In genomic region chrV:4131471-4131939, ce11 we compare ENCODE assay signal across 5 worm cellular contexts.
A peak's percentile ranks its signal among the peaks of the same experiment; 100 is the strongest.
TF ChIP-seq lines count a peak whose summit lies in the region.

Gene nhr-57 (plus strand): TSS chrV:4131889.

TF ChIP-seq in whole organism, L1 larva, 84 proteins besides CTCF, POLR2A, EP300 and RAD21 (continued from another document and continues in another):
- TF ChIP-seq elt-3 (tag; optimal IDR thresholded peaks at IDR 0.05; lab: Kevin White, UChicago), result peak in 3 of 6 experiments; percentile 39 to 98 (median 89)
- peak; percentile 9 for TF ChIP-seq lin-13 (GFP tag; optimal IDR thresholded peaks at IDR 0.05; lab: Kevin White, UChicago)
- TF ChIP-seq nhr-76 (tag; optimal IDR thresholded peaks at IDR 0.05; lab: Kevin White, UChicago), result no peak
- TF ChIP-seq pax-3 (tag; optimal IDR thresholded peaks at IDR 0.05; lab: Kevin White, UChicago), result peak; percentile 45
- TF ChIP-seq alr-1 (tag; optimal IDR thresholded peaks at IDR 0.05; lab: Kevin White, UChicago; ENCODE audit: borderline replicate concordance), result no peak
- TF ChIP-seq swsn-7 (tag; optimal IDR thresholded peaks at IDR 0.05; lab: Kevin White, UChicago), result peak; percentile 51
- TF ChIP-seq C16A3.4 (tag; optimal IDR thresholded peaks at IDR 0.05; lab: Kevin White, UChicago), result peak; percentile 59
- peak; percentile 26 for TF ChIP-seq jun-1 (tag; optimal IDR thresholded peaks at IDR 0.05; lab: Kevin White, UChicago)
- peak; percentile 21 for TF ChIP-seq C04F5.9 (tag; optimal IDR thresholded peaks at IDR 0.05; lab: Kevin White, UChicago)
- peak; percentile 79 for TF ChIP-seq nhr-90 (tag; optimal IDR thresholded peaks at IDR 0.05; lab: Kevin White, UChicago; ENCODE audit: poor library complexity)
- peak; percentile 29 to 66 for TF ChIP-seq lin-35 (GFP tag; optimal IDR thresholded peaks at IDR 0.05; lab: Kevin White, UChicago)
- TF ChIP-seq ces-1 (GFP tag; optimal IDR thresholded peaks at IDR 0.05; lab: Kevin White, UChicago), result no peak
- TF ChIP-seq blmp-1 (tag; optimal IDR thresholded peaks at IDR 0.05; lab: Kevin White, UChicago), result peak; percentile 93
- peak; percentile 83 for TF ChIP-seq nhr-77 (tag; optimal IDR thresholded peaks at IDR 0.05; lab: Kevin White, UChicago)
- peak; percentile 20 for TF ChIP-seq ztf-4 (tag; optimal IDR thresholded peaks at IDR 0.05; lab: Kevin White, UChicago)
- TF ChIP-seq nhr-84 (tag; optimal IDR thresholded peaks at IDR 0.05; lab: Kevin White, UChicago), result no peak
- TF ChIP-seq irx-1 (tag; optimal IDR thresholded peaks at IDR 0.05; lab: Kevin White, UChicago), result peak; percentile 57
- peak; percentile 84 for TF ChIP-seq nhr-71 (tag; optimal IDR thresholded peaks at IDR 0.05; lab: Kevin White, UChicago)
- peak; percentile 51 for TF ChIP-seq fkh-8 (tag; optimal IDR thresholded peaks at IDR 0.05; lab: Kevin White, UChicago)
- TF ChIP-seq unc-130 (tag; optimal IDR thresholded peaks at IDR 0.05; lab: Kevin White, UChicago), result peak; percentile 20
- TF ChIP-seq lin-14 (GFP tag; optimal IDR thresholded peaks at IDR 0.05; lab: Kevin White, UChicago), result peak; percentile 91
- TF ChIP-seq mdl-1 (tag; optimal IDR thresholded peaks at IDR 0.05; lab: Kevin White, UChicago), result peak in 1 of 2 experiments; percentile 77
- TF ChIP-seq tbx-2 (tag; optimal IDR thresholded peaks at IDR 0.05; lab: Kevin White, UChicago), result peak; percentile 74
- TF ChIP-seq nhr-47 (tag; optimal IDR thresholded peaks at IDR 0.05; lab: Kevin White, UChicago), result peak; percentile 64
- TF ChIP-seq Y116A8C.19 (tag; optimal IDR thresholded peaks at IDR 0.05; lab: Kevin White, UChicago; ENCODE audit: borderline replicate concordance), result no peak

TF ChIP-seq in whole organism, L2 larva, 48 proteins besides CTCF, POLR2A, EP300 and RAD21 (continued from another document and continues in another):
- peak; percentile 96 for TF ChIP-seq nhr-129 (tag; optimal IDR thresholded peaks at IDR 0.05; lab: Kevin White, UChicago)
- TF ChIP-seq nhr-77 (tag; optimal IDR thresholded peaks at IDR 0.05; lab: Kevin White, UChicago), result no peak
- no peak for TF ChIP-seq mbf-1 (tag; optimal IDR thresholded peaks at IDR 0.05; lab: Kevin White, UChicago)
- peak; percentile 31 for TF ChIP-seq lin-13 (GFP tag; optimal IDR thresholded peaks at IDR 0.05; lab: Kevin White, UChicago)
- no peak for TF ChIP-seq zag-1 (tag; optimal IDR thresholded peaks at IDR 0.05; lab: Kevin White, UChicago)
- no peak for TF ChIP-seq ceh-82 (tag; optimal IDR thresholded peaks at IDR 0.05; lab: Kevin White, UChicago)
- no peak for TF ChIP-seq nhr-12 (tag; optimal IDR thresholded peaks at IDR 0.05; lab: Kevin White, UChicago)
- TF ChIP-seq nhr-6 (tag; optimal IDR thresholded peaks at IDR 0.05; lab: Kevin White, UChicago), result peak; percentile 67
- TF ChIP-seq peb-1 (tag; optimal IDR thresholded peaks at IDR 0.05; lab: Kevin White, UChicago), result no peak
- no peak for TF ChIP-seq snpc-4 (tag; optimal IDR thresholded peaks at IDR 0.05; lab: Kevin White, UChicago)
- no peak for TF ChIP-seq ama-1 (optimal IDR thresholded peaks at IDR 0.05; lab: Kevin White, UChicago)
- peak; percentile 51 for TF ChIP-seq crh-2 (tag; optimal IDR thresholded peaks at IDR 0.05; lab: Kevin White, UChicago)
- TF ChIP-seq nhr-11 (tag; optimal IDR thresholded peaks at IDR 0.05; lab: Kevin White, UChicago), result no peak
- TF ChIP-seq unc-55 (GFP tag; optimal IDR thresholded peaks at IDR 0.05; lab: Kevin White, UChicago), result peak; percentile 19
- TF ChIP-seq nhr-23 (tag; optimal IDR thresholded peaks at IDR 0.05; lab: Kevin White, UChicago), result no peak
- TF ChIP-seq F13H6.1 (tag; optimal IDR thresholded peaks at IDR 0.05; lab: Kevin White, UChicago), result peak; percentile 82
- TF ChIP-seq egl-27 (tag; optimal IDR thresholded peaks at IDR 0.05; lab: Kevin White, UChicago), result peak; percentile 60
- TF ChIP-seq unc-39 (tag; optimal IDR thresholded peaks at IDR 0.05; lab: Kevin White, UChicago), result no peak
- peak; percentile 61 for TF ChIP-seq sem-4 (tag; optimal IDR thresholded peaks at IDR 0.05; lab: Kevin White, UChicago)
- no peak for TF ChIP-seq ceh-16 (tag; optimal IDR thresholded peaks at IDR 0.05; lab: Kevin White, UChicago)
- peak in 1 of 2 experiments; percentile 40 for TF ChIP-seq mdl-1 (tag; optimal IDR thresholded peaks at IDR 0.05; lab: Kevin White, UChicago)
- no peak for TF ChIP-seq nhr-10 (tag; optimal IDR thresholded peaks at IDR 0.05; lab: Kevin White, UChicago)
- no peak for TF ChIP-seq ztf-4 (tag; optimal IDR thresholded peaks at IDR 0.05; lab: Kevin White, UChicago)
- TF ChIP-seq C34F6.9 (tag; optimal IDR thresholded peaks at IDR 0.05; lab: Kevin White, UChicago), result peak; percentile 51
- TF ChIP-seq unc-62 (GFP tag; optimal IDR thresholded peaks at IDR 0.05; lab: Kevin White, UChicago), result no peak
- no peak for TF ChIP-seq elt-1 (tag; optimal IDR thresholded peaks at IDR 0.05; lab: Kevin White, UChicago)
- no peak for TF ChIP-seq lin-11 (tag; optimal IDR thresholded peaks at IDR 0.05; lab: Kevin White, UChicago)
- TF ChIP-seq lsy-2 (tag; optimal IDR thresholded peaks at IDR 0.05; lab: Kevin White, UChicago), result no peak
- no peak for TF ChIP-seq alr-1 (tag; optimal IDR thresholded peaks at IDR 0.05; lab: Kevin White, UChicago)

TF ChIP-seq in whole organism, L3 larva, 47 proteins besides CTCF, POLR2A, EP300 and RAD21 (continued from another document and continues in another):
- peak; percentile 65 for TF ChIP-seq egl-5 (tag; optimal IDR thresholded peaks at IDR 0.05; lab: Kevin White, UChicago)
- TF ChIP-seq ceh-82 (tag; optimal IDR thresholded peaks at IDR 0.05; lab: Kevin White, UChicago), result no peak
- no peak for TF ChIP-seq ztf-4 (tag; optimal IDR thresholded peaks at IDR 0.05; lab: Kevin White, UChicago)
- no peak for TF ChIP-seq unc-39 (tag; optimal IDR thresholded peaks at IDR 0.05; lab: Kevin White, UChicago)
- no peak for TF ChIP-seq aly-2 (tag; optimal IDR thresholded peaks at IDR 0.05; lab: Kevin White, UChicago)
- peak in 1 of 3 experiments; percentile 42 for TF ChIP-seq elt-3 (tag; optimal IDR thresholded peaks at IDR 0.05; lab: Kevin White, UChicago)
- peak; percentile 82 for TF ChIP-seq elt-2 (tag; optimal IDR thresholded peaks at IDR 0.05; lab: Kevin White, UChicago)
- TF ChIP-seq ceh-28 (tag; optimal IDR thresholded peaks at IDR 0.05; lab: Kevin White, UChicago), result peak; percentile 73
- TF ChIP-seq nhr-25 (tag; optimal IDR thresholded peaks at IDR 0.05; lab: Kevin White, UChicago), result peak; percentile 77
- peak; percentile 26 for TF ChIP-seq ama-1 (optimal IDR thresholded peaks at IDR 0.05; lab: Kevin White, UChicago)
- no peak for TF ChIP-seq elt-1 (tag; optimal IDR thresholded peaks at IDR 0.05; lab: Kevin White, UChicago)
- TF ChIP-seq egl-27 (tag; optimal IDR thresholded peaks at IDR 0.05; lab: Kevin White, UChicago), result no peak
- no peak for TF ChIP-seq jun-1 (tag; optimal IDR thresholded peaks at IDR 0.05; lab: Kevin White, UChicago)
- no peak for TF ChIP-seq lsy-12 (tag; optimal IDR thresholded peaks at IDR 0.05; lab: Kevin White, UChicago)
- TF ChIP-seq pqm-1 (tag; optimal IDR thresholded peaks at IDR 0.05; lab: Kevin White, UChicago), result peak; percentile 74
- no peak for TF ChIP-seq R02D3.7 (tag; optimal IDR thresholded peaks at IDR 0.05; lab: Kevin White, UChicago)
- no peak for TF ChIP-seq nhr-12 (tag; optimal IDR thresholded peaks at IDR 0.05; lab: Kevin White, UChicago)
- TF ChIP-seq nhr-11 (tag; optimal IDR thresholded peaks at IDR 0.05; lab: Kevin White, UChicago), result no peak
- peak; percentile 81 for TF ChIP-seq nhr-43 (tag; optimal IDR thresholded peaks at IDR 0.05; lab: Kevin White, UChicago; ENCODE audit: poor library complexity, severe bottlenecking)
- no peak for TF ChIP-seq snpc-4 (tag; optimal IDR thresholded peaks at IDR 0.05; lab: Kevin White, UChicago)
- no peak for TF ChIP-seq nhr-77 (tag; optimal IDR thresholded peaks at IDR 0.05; lab: Kevin White, UChicago)
- no peak for TF ChIP-seq ceh-16 (tag; optimal IDR thresholded peaks at IDR 0.05; lab: Kevin White, UChicago)
- no peak for TF ChIP-seq fkh-10 (GFP tag; optimal IDR thresholded peaks at IDR 0.05; lab: Kevin White, UChicago)
- TF ChIP-seq sea-2 (GFP tag; optimal IDR thresholded peaks at IDR 0.05; lab: Kevin White, UChicago), result no peak
- no peak for TF ChIP-seq tbx-2 (tag; optimal IDR thresholded peaks at IDR 0.05; lab: Kevin White, UChicago)
- TF ChIP-seq nhr-23 (tag; optimal IDR thresholded peaks at IDR 0.05; lab: Kevin White, UChicago), result peak; percentile 67
- no peak for TF ChIP-seq nhr-237 (tag; optimal IDR thresholded peaks at IDR 0.05; lab: Kevin White, UChicago)
- TF ChIP-seq ceh-9 (tag; optimal IDR thresholded peaks at IDR 0.05; lab: Kevin White, UChicago), result no peak
- TF ChIP-seq lin-15B (tag; optimal IDR thresholded peaks at IDR 0.05; lab: Kevin White, UChicago), result no peak
- TF ChIP-seq unc-62 (GFP tag; optimal IDR thresholded peaks at IDR 0.05; lab: Kevin White, UChicago), result no peak

TF ChIP-seq in whole organism, L4 larva, 104 proteins besides CTCF, POLR2A, EP300 and RAD21 (continued from another document and continues in another):
- peak; percentile 85 for TF ChIP-seq dve-1 (tag; optimal IDR thresholded peaks at IDR 0.05; lab: Kevin White, UChicago; ENCODE audit: insufficient read depth)
- TF ChIP-seq php-3 (GFP tag; IDR thresholded peaks at IDR 0.05; lab: Robert Waterston, UW), result 0 out of 2 replicates have a peak, but pooled peaks have one; percentile 21
- TF ChIP-seq ceh-82 (tag; optimal IDR thresholded peaks at IDR 0.05; lab: Kevin White, UChicago), result no peak
- no peak for TF ChIP-seq zip-2 (tag; optimal IDR thresholded peaks at IDR 0.05; lab: Kevin White, UChicago)
- TF ChIP-seq zip-11 (GFP tag; IDR thresholded peaks at IDR 0.05; lab: Robert Waterston, UW), result no peak
- TF ChIP-seq nhr-6 (tag; optimal IDR thresholded peaks at IDR 0.05; lab: Kevin White, UChicago), result no peak
- TF ChIP-seq gei-8 (GFP tag; optimal IDR thresholded peaks at IDR 0.05; lab: Kevin White, UChicago), result peak; percentile 78
- peak; percentile 93 for TF ChIP-seq hlh-11 (tag; optimal IDR thresholded peaks at IDR 0.05; lab: Kevin White, UChicago)
- no peak for TF ChIP-seq set-16 (GFP tag; IDR thresholded peaks at IDR 0.05; lab: Robert Waterston, UW)
- TF ChIP-seq mxl-3 (GFP tag; optimal IDR thresholded peaks at IDR 0.05; lab: Kevin White, UChicago), result peak; percentile 63
- peak; percentile 65 for TF ChIP-seq nhr-102 (tag; optimal IDR thresholded peaks at IDR 0.05; lab: Kevin White, UChicago)
- TF ChIP-seq unc-39 (tag; optimal IDR thresholded peaks at IDR 0.05; lab: Kevin White, UChicago), result no peak
- TF ChIP-seq hlh-30 (tag; optimal IDR thresholded peaks at IDR 0.05; lab: Kevin White, UChicago; ENCODE audit: insufficient read depth), result peak; percentile 70
- peak; percentile 11 for TF ChIP-seq ztf-7 (tag; optimal IDR thresholded peaks at IDR 0.05; lab: Kevin White, UChicago)
- TF ChIP-seq pqm-1 (tag; optimal IDR thresholded peaks at IDR 0.05; lab: Kevin White, UChicago), result peak; percentile 35
- TF ChIP-seq ces-1 (GFP tag; optimal IDR thresholded peaks at IDR 0.05; lab: Kevin White, UChicago), result no peak
- TF ChIP-seq arid-1 (GFP tag; conservative IDR thresholded peaks at IDR 0.05; lab: Robert Waterston, UW), result no peak
- TF ChIP-seq sdz-12 (GFP tag; optimal IDR thresholded peaks at IDR 0.05; lab: Kevin White, UChicago), result no peak
- peak; percentile 7 for TF ChIP-seq mes-2 (tag; optimal IDR thresholded peaks at IDR 0.05; lab: Kevin White, UChicago; ENCODE audit: poor library complexity, severe bottlenecking)
- TF ChIP-seq duxl-1 (tag; optimal IDR thresholded peaks at IDR 0.05; lab: Kevin White, UChicago; ENCODE audit: poor library complexity), result no peak
- peak; percentile 53 for TF ChIP-seq cey-2 (tag; optimal IDR thresholded peaks at IDR 0.05; lab: Kevin White, UChicago; ENCODE audit: borderline replicate concordance, insufficient read depth)
- no peak for TF ChIP-seq ZK337.2 (GFP tag; IDR thresholded peaks at IDR 0.05; lab: Robert Waterston, UW)
- TF ChIP-seq lin-39 (tag; optimal IDR thresholded peaks at IDR 0.05; lab: Kevin White, UChicago), result no peak
- no peak for TF ChIP-seq T20F7.1 (GFP tag; optimal IDR thresholded peaks at IDR 0.05; lab: Kevin White, UChicago)
- TF ChIP-seq nhr-28 (tag; optimal IDR thresholded peaks at IDR 0.05; lab: Kevin White, UChicago), result peak; percentile 94
- peak; percentile 91 for TF ChIP-seq nhr-48 (tag; optimal IDR thresholded peaks at IDR 0.05; lab: Kevin White, UChicago)
- no peak for TF ChIP-seq skn-1 (tag; optimal IDR thresholded peaks at IDR 0.05; lab: Kevin White, UChicago)
- peak; percentile 98 to 100 for TF ChIP-seq hif-1 (tag; optimal IDR thresholded peaks at IDR 0.05; lab: Kevin White, UChicago)
- no peak for TF ChIP-seq lir-3 (tag; optimal IDR thresholded peaks at IDR 0.05; lab: Kevin White, UChicago)

TF ChIP-seq in whole organism, young adult, 124 proteins besides CTCF, POLR2A, EP300 and RAD21 (continued from another document and continues in another):
- TF ChIP-seq Y79H2A.3 (GFP tag; conservative IDR thresholded peaks at IDR 0.05; lab: Robert Waterston, UW), result no peak
- TF ChIP-seq Y56A3A.18 (GFP tag; IDR thresholded peaks at IDR 0.05; lab: Robert Waterston, UW), result no peak
- TF ChIP-seq madf-8 (GFP tag; conservative IDR thresholded peaks at IDR 0.05; lab: Robert Waterston, UW), result no peak
- peak; percentile 33 for TF ChIP-seq tbp1 (GFP tag; optimal IDR thresholded peaks at IDR 0.05; lab: Kevin White, UChicago)
- TF ChIP-seq nhr-90 (tag; optimal IDR thresholded peaks at IDR 0.05; lab: Kevin White, UChicago), result no peak
- no peak for TF ChIP-seq cebp-2 (GFP tag; IDR thresholded peaks at IDR 0.05; lab: Robert Waterston, UW)
- TF ChIP-seq ztf-3 (GFP tag; optimal IDR thresholded peaks at IDR 0.05; lab: Kevin White, UChicago), result no peak
- no peak for TF ChIP-seq lsy-27 (tag; optimal IDR thresholded peaks at IDR 0.05; lab: Kevin White, UChicago; ENCODE audit: borderline replicate concordance, insufficient read depth)
- peak; percentile 51 for TF ChIP-seq dox-1 (GFP tag; IDR thresholded peaks at IDR 0.05; lab: Robert Waterston, UW)
- no peak for TF ChIP-seq rec-8 (tag; optimal IDR thresholded peaks at IDR 0.05; lab: Kevin White, UChicago)
- TF ChIP-seq ztf-22 (GFP tag; optimal IDR thresholded peaks at IDR 0.05; lab: Kevin White, UChicago), result peak; percentile 35
- no peak for TF ChIP-seq efl-1 (GFP tag; optimal IDR thresholded peaks at IDR 0.05; lab: Kevin White, UChicago)
- no peak for TF ChIP-seq F55B11.4 (tag; optimal IDR thresholded peaks at IDR 0.05; lab: Kevin White, UChicago; ENCODE audit: borderline replicate concordance, insufficient read depth)
- TF ChIP-seq rcor-1 (GFP tag; IDR thresholded peaks at IDR 0.05; lab: Robert Waterston, UW), result no peak
- no peak for TF ChIP-seq die-1 (tag; optimal IDR thresholded peaks at IDR 0.05; lab: Kevin White, UChicago)
- no peak for TF ChIP-seq tbx-9 (tag; optimal IDR thresholded peaks at IDR 0.05; lab: Kevin White, UChicago; ENCODE audit: borderline replicate concordance)
- TF ChIP-seq sea-2 (GFP tag; IDR thresholded peaks at IDR 0.05; lab: Robert Waterston, UW), result no peak
- no peak for TF ChIP-seq dpff-1 (tag; optimal IDR thresholded peaks at IDR 0.05; lab: Kevin White, UChicago)
- no peak for TF ChIP-seq nfya-1 (tag; optimal IDR thresholded peaks at IDR 0.05; lab: Kevin White, UChicago; ENCODE audit: borderline replicate concordance, insufficient read depth)
- no peak for TF ChIP-seq aptf-3 (GFP tag; IDR thresholded peaks at IDR 0.05; lab: Robert Waterston, UW)
- TF ChIP-seq madf-6 (GFP tag; IDR thresholded peaks at IDR 0.05; lab: Robert Waterston, UW), result no peak
- no peak for TF ChIP-seq nhr-179 (tag; optimal IDR thresholded peaks at IDR 0.05; lab: Kevin White, UChicago)
- TF ChIP-seq repo-1 (tag; optimal IDR thresholded peaks at IDR 0.05; lab: Kevin White, UChicago), result no peak
- peak; percentile 48 for TF ChIP-seq ceh-27 (GFP tag; optimal IDR thresholded peaks at IDR 0.05; lab: Kevin White, UChicago)
- peak; percentile 25 for TF ChIP-seq ztf-26 (tag; optimal IDR thresholded peaks at IDR 0.05; lab: Kevin White, UChicago)
- TF ChIP-seq K11D2.4 (GFP tag; IDR thresholded peaks at IDR 0.05; lab: Robert Waterston, UW), result no peak
- TF ChIP-seq snpc-3.4 (tag; optimal IDR thresholded peaks at IDR 0.05; lab: Kevin White, UChicago), result no peak
- no peak for TF ChIP-seq cebp-1 (GFP tag; IDR thresholded peaks at IDR 0.05; lab: Robert Waterston, UW)
- peak; percentile 73 for TF ChIP-seq cebp-1 (tag; optimal IDR thresholded peaks at IDR 0.05; lab: Kevin White, UChicago)
- no peak for TF ChIP-seq bed-2 (GFP tag; IDR thresholded peaks at IDR 0.05; lab: Robert Waterston, UW)
- TF ChIP-seq nhr-27 (tag; optimal IDR thresholded peaks at IDR 0.05; lab: Kevin White, UChicago), result no peak
- TF ChIP-seq C17E4.6 (GFP tag; IDR thresholded peaks at IDR 0.05; lab: Robert Waterston, UW), result no peak
- no peak for TF ChIP-seq nfyb-1 (GFP tag; IDR thresholded peaks at IDR 0.05; lab: Robert Waterston, UW)
- peak; percentile 60 for TF ChIP-seq atf-7 (tag; optimal IDR thresholded peaks at IDR 0.05; lab: Kevin White, UChicago)
- peak; percentile 77 for TF ChIP-seq lin-40 (tag; optimal IDR thresholded peaks at IDR 0.05; lab: Kevin White, UChicago)
